Worm (Caenorhabditis elegans): ENCODE measurements around the gene fip-3.

fip-3 gene

ce11 chrIII:8628405-8628982, 39.2 kb upstream of the fip-3 start, which contains the start of the genes polk-1 and gpr-1 (continued):
- TF ChIP-seq ztf-25 (GFP tag; IDR thresholded peaks at IDR 0.05) = no peak
- no peak for TF ChIP-seq nfya-1 (tag; optimal IDR thresholded peaks at IDR 0.05; ENCODE audit: borderline replicate concordance, insufficient read depth)
- TF ChIP-seq bed-1 (GFP tag; IDR thresholded peaks at IDR 0.05) = no peak
- no peak for TF ChIP-seq K11D2.4 (GFP tag; IDR thresholded peaks at IDR 0.05)
- peak; percentile 89 for TF ChIP-seq efl-1 (GFP tag; optimal IDR thresholded peaks at IDR 0.05)
- 0 out of 2 replicates have a peak, but pooled peaks have one; percentile 16 for TF ChIP-seq ekl-4 (GFP tag; IDR thresholded peaks at IDR 0.05)
- TF ChIP-seq F37B4.10 (GFP tag; IDR thresholded peaks at IDR 0.05) = no peak
- TF ChIP-seq rcor-1 (GFP tag; IDR thresholded peaks at IDR 0.05) = peak; percentile 16; the same call in 1 of the 2 replicates
- TF ChIP-seq tbx-9 (tag; optimal IDR thresholded peaks at IDR 0.05; ENCODE audit: borderline replicate concordance) = no peak

- TF ChIP-seq ztf-18 (tag; optimal IDR thresholded peaks at IDR 0.05) (no peak), atf-7 (tag; optimal IDR thresholded peaks at IDR 0.05) (no peak)
These were observed 35.8 kb upstream of the fip-3 start for ce11 chrIII:8625125-8625524.

- TF ChIP-seq zfh-2 (GFP tag; conservative IDR thresholded peaks at IDR 0.05) = no peak
- TF ChIP-seq Y79H2A.3 (GFP tag; conservative IDR thresholded peaks at IDR 0.05) = no peak
- no peak for TF ChIP-seq ztf-28 (GFP tag; IDR thresholded peaks at IDR 0.05)
- TF ChIP-seq mxl-1 (tag; optimal IDR thresholded peaks at IDR 0.05) = no peak
- no peak for TF ChIP-seq nfyb-1 (GFP tag; IDR thresholded peaks at IDR 0.05)
- TF ChIP-seq tbx-9 (tag; optimal IDR thresholded peaks at IDR 0.05; ENCODE audit: borderline replicate concordance) = no peak
- no peak for TF ChIP-seq ztf-6 (GFP tag; IDR thresholded peaks at IDR 0.05)
- no peak for TF ChIP-seq hmg-1.2 (GFP tag; IDR thresholded peaks at IDR 0.05)
- no peak for TF ChIP-seq F22D6.2 (tag; optimal IDR thresholded peaks at IDR 0.05)
- no peak for TF ChIP-seq nhr-120 (GFP tag; IDR thresholded peaks at IDR 0.05)
These were observed 33.1 kb upstream of the fip-3 start, which contains the start of gene ceh-16 for ce11 chrIII:8622435-8622834. ceh-16 (plus strand) TSS chrIII:8622735.

- TF ChIP-seq cebp-1 (GFP tag; IDR thresholded peaks at IDR 0.05) (no peak), cebp-1 (tag; optimal IDR thresholded peaks at IDR 0.05) (no peak), hlh-26 (GFP tag; conservative IDR thresholded peaks at IDR 0.05) (no peak), F55B11.4 (tag; optimal IDR thresholded peaks at IDR 0.05; ENCODE audit: borderline replicate concordance, insufficient read depth) (no peak), mel-28 (tag; optimal IDR thresholded peaks at IDR 0.05; ENCODE audit: borderline replicate concordance) (no peak), B0035.1 (tag; optimal IDR thresholded peaks at IDR 0.05) (no peak), Y67H2A.10 (GFP tag; conservative IDR thresholded peaks at IDR 0.05) (no peak), B0336.3 (GFP tag; IDR thresholded peaks at IDR 0.05) (no peak), F52B5.7 (tag; optimal IDR thresholded peaks at IDR 0.05) (no peak), F10E7.11 (tag; optimal IDR thresholded peaks at IDR 0.05) (no peak), B0261.1 (tag; optimal IDR thresholded peaks at IDR 0.05) (no peak), sea-2 (GFP tag; IDR thresholded peaks at IDR 0.05) (no peak), dpff-1 (tag; optimal IDR thresholded peaks at IDR 0.05) (no peak), C17E4.6 (GFP tag; IDR thresholded peaks at IDR 0.05) (no peak), bed-1 (GFP tag; IDR thresholded peaks at IDR 0.05) (no peak), ztf-3 (GFP tag; optimal IDR thresholded peaks at IDR 0.05) (no peak), nfya-1 (tag; optimal IDR thresholded peaks at IDR 0.05; ENCODE audit: borderline replicate concordance, insufficient read depth) (no peak)
These were observed 32.7 kb upstream of the fip-3 start for ce11 chrIII:8621982-8622381.

Measured in whole organism, young adult.